Worm (Caenorhabditis elegans) whole organism, young adult: Measurements from ENCODE around the gene R148.3.
A peak's percentile ranks its signal among the peaks of the same experiment; 100 is the strongest.

Experiments used
- B0035.1 ChIP-seq: sonication (generic microtip); optimal IDR thresholded peaks from 2 replicates; lab custom pipeline; 2016; ENCODE audit warnings: missing genetic modification characterization, mild to moderate bottlenecking, missing compliant biosample characterization, missing genotype, missing genetic modification reagents
- B0336.3 ChIP-seq: fragments of 200-800 bp; sonication (Bioruptor generic); IDR thresholded peaks from 2 replicates; pipeline ENCODE4 v1.3.6; 2022; ENCODE audit warnings: missing genetic modification characterization, missing compliant biosample characterization
- D2030.7 ChIP-seq: fragments of 200-800 bp; sonication (Bioruptor generic); IDR thresholded peaks from 2 replicates; pipeline ENCODE4 v1.3.6; 2022; ENCODE audit warnings: missing genetic modification reagents, missing genetic modification characterization, missing compliant biosample characterization
- F39B2.1 ChIP-seq: fragments of 200-800 bp; sonication (Bioruptor generic); IDR thresholded peaks from 2 replicates; pipeline ENCODE4 v1.3.6; 2022; ENCODE audit warnings: missing genetic modification reagents, missing genetic modification characterization, missing compliant biosample characterization
- F49E8.2 ChIP-seq: sonication (generic microtip); optimal IDR thresholded peaks from 3 replicates; lab custom pipeline; 2017; ENCODE audit warnings: missing genetic modification characterization, mild to moderate bottlenecking, missing compliant biosample characterization, antibody characterized with exemption, moderate library complexity; ENCODE audit not compliant: insufficient read depth
- Y67H2A.10 ChIP-seq: fragments of 200-800 bp; sonication (Bioruptor generic); conservative IDR thresholded peaks from 2 replicates; pipeline ENCODE4 v1.3.6; 2022; ENCODE audit warnings: missing genetic modification reagents, missing genetic modification characterization, missing compliant biosample characterization
- ZK185.1 ChIP-seq: sonication (generic microtip); optimal IDR thresholded peaks from 2 replicates; lab custom pipeline; 2016; ENCODE audit warnings: mild to moderate bottlenecking, missing genetic modification characterization, missing compliant biosample characterization; ENCODE audit not compliant: poor library complexity, severe bottlenecking
- ama-1 ChIP-seq, 3 experiments: fragments of 150-350 bp in 1 of 3; sonication (generic microtip) in 2 of 3; optimal IDR thresholded peaks; 2 replicates each; lab custom pipeline; 2014 to 2018; ENCODE audit warnings: missing biosample characterization in 2 of 3, missing genetic modification characterization in 2 of 3, missing genetic modification reagents in 2 of 3
- atf-7 ChIP-seq: sonication (generic microtip); optimal IDR thresholded peaks from 2 replicates; lab custom pipeline; 2017; ENCODE audit warnings: mild to moderate bottlenecking, missing genetic modification characterization, missing compliant biosample characterization
- athp-1 ChIP-seq: sonication (generic microtip); optimal IDR thresholded peaks from 2 replicates; lab custom pipeline; 2017; ENCODE audit warnings: mild to moderate bottlenecking, missing genetic modification characterization, missing compliant biosample characterization
- attf-3 ChIP-seq: fragments of 200-800 bp; sonication (Bioruptor generic); conservative IDR thresholded peaks from 2 replicates; pipeline ENCODE4 v1.3.6; 2022; ENCODE audit warnings: missing genetic modification reagents, missing genetic modification characterization, missing compliant biosample characterization
- bed-1 ChIP-seq: fragments of 200-800 bp; sonication (Bioruptor generic); IDR thresholded peaks from 2 replicates; pipeline ENCODE4 v1.3.6; 2022; ENCODE audit warnings: missing genetic modification reagents, missing genetic modification characterization, missing compliant biosample characterization
- ceh-27 ChIP-seq: fragments of 200-800 bp; sonication (Bioruptor generic); optimal IDR thresholded peaks from 2 replicates; lab custom pipeline; 2018; ENCODE audit warnings: mild to moderate bottlenecking, missing genetic modification characterization, moderate library complexity, missing compliant biosample characterization
- ceh-91 ChIP-seq: fragments of 200-800 bp; sonication (Bioruptor generic); IDR thresholded peaks from 2 replicates; pipeline ENCODE4 v1.3.6; 2022; ENCODE audit warnings: missing genetic modification reagents, missing genetic modification characterization, missing compliant biosample characterization
- die-1 ChIP-seq: sonication (generic microtip); optimal IDR thresholded peaks from 2 replicates; lab custom pipeline; 2016; ENCODE audit warnings: missing genotype, mild to moderate bottlenecking, missing genetic modification characterization, missing compliant biosample characterization
- dpff-1 ChIP-seq: sonication (generic microtip); optimal IDR thresholded peaks from 2 replicates; lab custom pipeline; 2017; ENCODE audit warnings: mild to moderate bottlenecking, missing genetic modification characterization, missing compliant biosample characterization
- dpl-1 ChIP-seq: fragments of 150-350 bp; optimal IDR thresholded peaks from 2 replicates; lab custom pipeline; 2014; ENCODE audit warnings: missing biosample characterization, missing genetic modification reagents, missing genetic modification characterization
- efl-1 ChIP-seq: fragments of 150-350 bp; optimal IDR thresholded peaks from 2 replicates; lab custom pipeline; 2014; ENCODE audit warnings: missing biosample characterization, missing genetic modification reagents, missing genetic modification characterization
- hlh-26 ChIP-seq: fragments of 200-800 bp; sonication (Bioruptor generic); conservative IDR thresholded peaks from 2 replicates; pipeline ENCODE4 v1.3.6; 2022; ENCODE audit warnings: missing genetic modification reagents, missing genetic modification characterization, missing compliant biosample characterization
- hmg-1.2 ChIP-seq: fragments of 200-800 bp; sonication (Bioruptor generic); IDR thresholded peaks from 2 replicates; pipeline ENCODE4 v1.3.6; 2022; ENCODE audit warnings: missing genetic modification reagents, missing genetic modification characterization, missing compliant biosample characterization
- lin-54 ChIP-seq: fragments of 200-800 bp; sonication (Bioruptor generic); optimal IDR thresholded peaks from 2 replicates; lab custom pipeline; 2018; ENCODE audit warnings: mild to moderate bottlenecking, missing genetic modification characterization, missing compliant biosample characterization
- lsl-1 ChIP-seq: fragments of 200-800 bp; sonication (Bioruptor generic); optimal IDR thresholded peaks from 2 replicates; lab custom pipeline; 2018; ENCODE audit warnings: mild to moderate bottlenecking, missing genetic modification characterization, moderate library complexity, missing compliant biosample characterization
- madf-10 ChIP-seq: sonication (generic microtip); optimal IDR thresholded peaks from 2 replicates; lab custom pipeline; 2016; ENCODE audit warnings: mild to moderate bottlenecking, missing genetic modification characterization, missing compliant biosample characterization
- mcd-1 ChIP-seq: fragments of 200-800 bp; sonication (Bioruptor generic); IDR thresholded peaks from 2 replicates; pipeline ENCODE4 v1.3.6; 2022; ENCODE audit warnings: missing genetic modification reagents, missing genetic modification characterization, missing compliant biosample characterization
- mel-28 ChIP-seq: sonication (generic microtip); optimal IDR thresholded peaks from 2 replicates; lab custom pipeline; 2016; ENCODE audit warnings: borderline replicate concordance, mild to moderate bottlenecking, missing genetic modification characterization, missing compliant biosample characterization
- nfya-1 ChIP-seq: sonication (generic microtip); optimal IDR thresholded peaks from 2 replicates; lab custom pipeline; 2017; ENCODE audit warnings: antibody characterized with exemption, missing compliant biosample characterization, missing genetic modification characterization, borderline replicate concordance; ENCODE audit not compliant: insufficient read depth
- nhr-120 ChIP-seq: fragments of 200-800 bp; sonication (Bioruptor generic); IDR thresholded peaks from 2 replicates; pipeline ENCODE4 v1.3.6; 2022; ENCODE audit warnings: missing genetic modification characterization, missing compliant biosample characterization
- nhr-179 ChIP-seq: sonication (generic microtip); optimal IDR thresholded peaks from 2 replicates; lab custom pipeline; 2016; ENCODE audit warnings: mild to moderate bottlenecking, missing genetic modification characterization, missing compliant biosample characterization
- nhr-27 ChIP-seq: fragments of 200-800 bp; sonication (Bioruptor generic); optimal IDR thresholded peaks from 2 replicates; lab custom pipeline; 2018; ENCODE audit warnings: mild to moderate bottlenecking, missing genetic modification characterization, moderate library complexity, missing compliant biosample characterization
- nhr-90 ChIP-seq: sonication (generic microtip); optimal IDR thresholded peaks from 2 replicates; lab custom pipeline; 2016; ENCODE audit warnings: missing genotype, mild to moderate bottlenecking, missing genetic modification characterization, missing compliant biosample characterization
- pha-4 ChIP-seq: fragments of 150-350 bp; sonication (generic microtip); optimal IDR thresholded peaks from 2 replicates; lab custom pipeline; 2014; ENCODE audit warnings: missing biosample characterization, missing genetic modification reagents, missing genetic modification characterization
- rec-8 ChIP-seq, 2 experiments: sonication (generic microtip); optimal IDR thresholded peaks; 2 replicates each; lab custom pipeline; 2016; ENCODE audit warnings: mild to moderate bottlenecking in 2 of 2, missing genetic modification characterization in 2 of 2, missing genetic modification reagents in 2 of 2, missing genotype in 2 of 2, missing biosample characterization in 1 of 2, missing compliant biosample characterization in 1 of 2, moderate library complexity in 1 of 2
- repo-1 ChIP-seq: sonication (generic microtip); optimal IDR thresholded peaks from 2 replicates; lab custom pipeline; 2017; ENCODE audit warnings: mild to moderate bottlenecking, missing genetic modification characterization, missing compliant biosample characterization
- sea-2 ChIP-seq: fragments of 200-800 bp; sonication (Bioruptor generic); IDR thresholded peaks from 2 replicates; pipeline ENCODE4 v1.3.6; 2022; ENCODE audit warnings: missing genetic modification characterization, missing compliant biosample characterization
- snpc-1.3 ChIP-seq: sonication (generic microtip); optimal IDR thresholded peaks from 2 replicates; lab custom pipeline; 2017; ENCODE audit warnings: missing genetic modification characterization, mild to moderate bottlenecking, missing compliant biosample characterization, antibody characterized with exemption, moderate library complexity, missing genotype, missing genetic modification reagents; ENCODE audit not compliant: insufficient read depth
- snpc-3.4 ChIP-seq: sonication (generic microtip); optimal IDR thresholded peaks from 2 replicates; lab custom pipeline; 2017; ENCODE audit warnings: missing genetic modification characterization, mild to moderate bottlenecking, missing compliant biosample characterization, antibody characterized with exemption, moderate library complexity, missing genotype, missing genetic modification reagents
- somi-1 ChIP-seq: fragments of 200-800 bp; sonication (Bioruptor generic); optimal IDR thresholded peaks from 2 replicates; lab custom pipeline; 2018; ENCODE audit warnings: mild to moderate bottlenecking, missing genetic modification characterization, missing compliant biosample characterization
- tbp1 ChIP-seq: fragments of 200-800 bp; sonication (Bioruptor generic); optimal IDR thresholded peaks from 2 replicates; lab custom pipeline; 2018; ENCODE audit warnings: mild to moderate bottlenecking, missing genetic modification characterization, missing compliant biosample characterization
- zfh-2 ChIP-seq: fragments of 200-800 bp; sonication (Bioruptor generic); conservative IDR thresholded peaks from 2 replicates; pipeline ENCODE4 v1.3.6; 2022; ENCODE audit warnings: missing genetic modification reagents, missing genetic modification characterization, missing compliant biosample characterization
- ztf-28 ChIP-seq: fragments of 200-800 bp; sonication (Bioruptor generic); IDR thresholded peaks from 2 replicates; pipeline ENCODE4 v1.3.6; 2022; ENCODE audit warnings: missing genetic modification reagents, missing genetic modification characterization, missing compliant biosample characterization

R148.3 gene

DNA sequence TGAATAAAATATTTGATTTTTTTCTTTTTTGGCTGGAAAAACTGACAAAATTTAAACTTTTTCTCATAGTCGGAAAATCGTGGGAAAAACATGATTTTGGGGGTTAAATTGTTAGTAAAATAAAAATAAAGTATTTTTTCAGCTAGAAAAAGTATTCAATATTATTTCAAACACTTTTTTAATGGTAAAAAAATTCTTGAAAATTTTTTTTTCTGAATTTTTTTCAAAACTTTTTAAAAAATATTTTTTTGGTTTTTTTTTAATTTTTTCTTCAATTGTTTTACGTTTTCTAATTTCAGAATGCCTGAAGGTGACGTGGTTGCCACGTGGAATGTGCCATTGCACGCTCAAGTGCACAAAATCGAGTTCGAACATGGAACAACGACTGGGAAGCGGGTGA lies 20.2 kb upstream of the R148.3 start, which contains the start of gene C44B11.1:
TSS of gene C44B11.1 (plus strand) at position 301 of the 400 bp plus-strand sequence.
- TF ChIP-seq rec-8 (tag; optimal IDR thresholded peaks at IDR 0.05; lab: Kevin White, UChicago), result no peak
- TF ChIP-seq lin-54 (GFP tag; lab: Kevin White, UChicago), result no peak
- no peak for TF ChIP-seq F39B2.1 (GFP tag; lab: Robert Waterston, UW)
- no peak for TF ChIP-seq ZK185.1
- no peak for TF ChIP-seq madf-10 (tag; lab: Kevin White, UChicago)
- TF ChIP-seq zfh-2 (GFP tag; lab: Robert Waterston, UW), result no peak
- no peak for TF ChIP-seq pha-4 (tag; lab: Kevin White, UChicago)
- TF ChIP-seq nhr-179 (tag; lab: Kevin White, UChicago), result no peak
- TF ChIP-seq nhr-120 (GFP tag; lab: Robert Waterston, UW), result no peak
- TF ChIP-seq, all 124 proteins: peak for 0

DNA sequence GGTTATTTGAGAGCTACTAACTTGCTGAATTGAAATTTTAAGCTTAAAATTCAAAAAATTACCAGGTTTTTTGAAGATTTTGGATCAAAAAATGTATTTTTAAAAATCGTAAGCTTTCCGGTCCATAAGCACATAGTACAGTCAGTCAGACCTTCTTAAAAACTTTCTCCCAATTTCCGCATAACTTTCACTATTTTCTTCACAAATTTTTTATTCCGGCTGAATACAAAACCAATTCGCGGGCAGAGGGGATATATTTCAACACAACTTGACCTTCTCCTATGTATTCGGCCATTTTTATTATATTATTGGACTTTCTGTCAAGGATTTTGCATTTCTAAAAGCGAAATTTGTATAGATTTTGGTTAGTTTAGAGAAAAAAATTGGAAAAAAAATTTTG lies 14.6 kb upstream of the R148.3 start:
- TF ChIP-seq D2030.7, result no peak
- no peak for TF ChIP-seq nhr-120 (GFP tag; lab: Robert Waterston, UW)
- no peak for TF ChIP-seq efl-1 (GFP tag; lab: Kevin White, UChicago)
- TF ChIP-seq hlh-26 (GFP tag; lab: Robert Waterston, UW), result no peak
- no peak for TF ChIP-seq die-1 (tag; lab: Kevin White, UChicago)
- TF ChIP-seq nhr-90 (tag; lab: Kevin White, UChicago), result no peak
- TF ChIP-seq mel-28 (tag; lab: Kevin White, UChicago), result no peak
- TF ChIP-seq dpff-1 (tag; lab: Kevin White, UChicago), result no peak
- no peak for TF ChIP-seq hmg-1.2 (GFP tag; lab: Robert Waterston, UW)
- TF ChIP-seq Y67H2A.10, result no peak
- TF ChIP-seq repo-1 (tag; lab: Kevin White, UChicago), result no peak
- no peak for TF ChIP-seq attf-3 (GFP tag; lab: Robert Waterston, UW)
- TF ChIP-seq nhr-27 (tag; lab: Kevin White, UChicago), result no peak
- no peak for TF ChIP-seq nfya-1
- no peak for TF ChIP-seq snpc-3.4
- no peak for TF ChIP-seq bed-1 (GFP tag; lab: Robert Waterston, UW)
- TF ChIP-seq mcd-1, result no peak

DNA sequence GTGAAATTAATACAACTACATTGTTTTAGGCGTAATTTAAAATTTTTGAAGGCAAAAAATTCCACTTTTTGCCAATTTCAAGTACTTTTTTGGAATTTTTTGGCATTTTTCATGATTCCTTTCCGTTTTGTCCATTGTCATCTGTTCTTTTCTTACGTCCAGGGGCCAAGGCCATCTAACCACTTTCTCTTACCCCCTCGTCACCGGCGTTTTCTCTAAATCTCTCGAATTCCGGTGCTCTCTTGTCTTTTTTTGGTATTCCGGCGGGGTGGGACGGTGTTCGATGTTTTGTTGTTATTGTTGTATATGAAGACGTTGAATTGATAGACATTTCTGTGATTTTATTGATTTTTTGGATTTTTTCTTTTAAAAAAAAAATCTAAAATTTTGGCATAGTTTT lies 13.5 kb upstream of the R148.3 start:
- TF ChIP-seq B0336.3 (GFP tag; lab: Robert Waterston, UW), result no peak
- peak; percentile 55; the same call in 1 of the 2 replicates for TF ChIP-seq hmg-1.2 (GFP tag; lab: Robert Waterston, UW)
- no peak for TF ChIP-seq dpl-1 (GFP tag; lab: Kevin White, UChicago)
- TF ChIP-seq ceh-91, result no peak
- TF ChIP-seq tbp1 (GFP tag; lab: Kevin White, UChicago), result no peak
- TF ChIP-seq snpc-1.3, result no peak
- no peak for TF ChIP-seq ama-1 (optimal IDR thresholded peaks at IDR 0.05; lab: Kevin White, UChicago)
- TF ChIP-seq ama-1 (GFP tag; optimal IDR thresholded peaks at IDR 0.05; lab: Kevin White, UChicago), result no peak

DNA sequence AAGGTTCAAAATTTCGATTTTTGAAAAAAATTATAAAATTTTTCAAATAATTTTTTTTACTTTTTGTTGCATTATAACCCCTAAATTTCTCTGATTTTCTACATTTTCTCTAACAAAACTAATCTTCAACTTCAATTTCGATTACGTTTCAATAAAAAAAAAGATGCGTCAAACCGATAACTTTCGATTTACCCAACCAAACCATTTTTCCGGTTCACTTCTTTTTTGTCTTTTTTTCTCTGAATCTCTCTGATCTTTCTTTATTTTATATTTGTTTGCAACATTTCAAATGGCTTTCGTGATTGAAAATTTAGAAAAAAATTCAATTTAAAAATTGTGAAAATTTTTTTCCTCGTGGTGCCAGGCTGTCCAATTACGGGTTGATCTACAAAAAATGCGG lies 11.7 kb upstream of the R148.3 start:
- TF ChIP-seq sea-2, result no peak
- no peak for TF ChIP-seq atf-7 (tag; lab: Kevin White, UChicago)
- TF ChIP-seq lsl-1 (GFP tag; lab: Kevin White, UChicago), result no peak
- TF ChIP-seq athp-1 (tag; lab: Kevin White, UChicago), result no peak
- TF ChIP-seq B0336.3 (GFP tag; lab: Robert Waterston, UW), result no peak
- TF ChIP-seq somi-1 (GFP tag; lab: Kevin White, UChicago), result no peak
- no peak for TF ChIP-seq ceh-27
- TF ChIP-seq F49E8.2 (tag; lab: Kevin White, UChicago), result no peak
- TF ChIP-seq B0035.1 (tag; lab: Kevin White, UChicago), result no peak
- TF ChIP-seq ztf-28 (GFP tag; lab: Robert Waterston, UW), result no peak
